Worm (Caenorhabditis elegans) whole organism, young adult: Measurements from ENCODE around the gene T05H10.8.

Source experiments
- K11D2.4 ChIP-seq: fragments of 200-800 bp; sonication (Bioruptor generic); IDR thresholded peaks from 2 replicates; pipeline ENCODE4 v1.3.6; 2022; ENCODE audit warnings: missing genetic modification reagents, missing genetic modification characterization, missing compliant biosample characterization
- Y53G8AR.9 ChIP-seq: fragments of 200-800 bp; sonication (Bioruptor generic); conservative IDR thresholded peaks from 2 replicates; pipeline ENCODE4 v1.3.6; 2022; ENCODE audit warnings: missing genetic modification reagents, missing genetic modification characterization, missing compliant biosample characterization
- ama-1 ChIP-seq, 3 experiments: fragments of 150-350 bp in 1 of 3; sonication (generic microtip) in 2 of 3; optimal IDR thresholded peaks; 2 replicates each; lab custom pipeline; 2014 to 2018; ENCODE audit warnings: missing biosample characterization in 2 of 3, missing genetic modification characterization in 2 of 3, missing genetic modification reagents in 2 of 3
- hmg-20 ChIP-seq: fragments of 200-800 bp; sonication (Bioruptor generic); IDR thresholded peaks from 2 replicates; pipeline ENCODE4 v1.3.6; 2022; ENCODE audit warnings: missing genetic modification reagents, missing genetic modification characterization, missing compliant biosample characterization
- lin-54 ChIP-seq: fragments of 200-800 bp; sonication (Bioruptor generic); optimal IDR thresholded peaks from 2 replicates; lab custom pipeline; 2018; ENCODE audit warnings: mild to moderate bottlenecking, missing genetic modification characterization, missing compliant biosample characterization
- nhr-90 ChIP-seq: sonication (generic microtip); optimal IDR thresholded peaks from 2 replicates; lab custom pipeline; 2016; ENCODE audit warnings: missing genotype, mild to moderate bottlenecking, missing genetic modification characterization, missing compliant biosample characterization

ce11 chrII:8016761-8017160 is 42.1 kb upstream of the T05H10.8 start:
- TF ChIP-seq ama-1 (optimal IDR thresholded peaks at IDR 0.05; lab: Kevin White, UChicago) (peak; percentile 5), ama-1 (GFP tag; optimal IDR thresholded peaks at IDR 0.05; lab: Kevin White, UChicago) (no peak), lin-54 (peak; percentile 53), hmg-20 (GFP tag; lab: Robert Waterston, UW) (no peak), K11D2.4 (GFP tag; lab: Robert Waterston, UW) (peak; percentile 57; the same call in 1 of the 2 replicates), nhr-90 (peak; percentile 22), Y53G8AR.9 (GFP tag; lab: Robert Waterston, UW) (0 out of 2 replicates have a peak, but pooled peaks have one; percentile 54)
